Worm (Caenorhabditis elegans): ENCODE results near the gene Y59A8B.25.
A peak's percentile ranks its signal among the peaks of the same experiment; 100 is the strongest.
"Not testable (repeated sequence)": the region's sequence is repeated elsewhere in the genome, so short reads cannot be mapped to it uniquely, and the experiment has no call there.

Gene Y59A8B.25

ce11 chrV:18055297-18056019 lies at the start of gene Y59A8B.25, which contains the start of gene ebp-3:
Gene Y59A8B.25, minus strand, starts transcription at chrV:18055397.
Gene ebp-3, plus strand, starts transcription at chrV:18055969.
- not testable (repeated sequence) for TF ChIP-seq ces-1 (GFP tag; optimal IDR thresholded peaks at IDR 0.05); cnd-1 (tag; optimal IDR thresholded peaks at IDR 0.05); ceh-43 (GFP tag; optimal IDR thresholded peaks at IDR 0.05)

ce11 chrV:18098387-18098786 lies 43.2 kb upstream of the Y59A8B.25 start, which contains the start of gene par-4:
Gene par-4, plus strand, starts transcription at chrV:18098687.
- TF ChIP-seq drap-1 (GFP tag; optimal IDR thresholded peaks at IDR 0.05) (no peak), ztf-11 (tag; optimal IDR thresholded peaks at IDR 0.05) (no peak), nhr-237 (tag; optimal IDR thresholded peaks at IDR 0.05) (no peak), nhr-28 (tag; optimal IDR thresholded peaks at IDR 0.05) (no peak), sem-2 (GFP tag; optimal IDR thresholded peaks at IDR 0.05) (no peak), nhr-12 (tag; optimal IDR thresholded peaks at IDR 0.05) (no peak), sptf-1 (tag; optimal IDR thresholded peaks at IDR 0.05) (no peak), ham-2 (GFP tag; optimal IDR thresholded peaks at IDR 0.05) (no peak), unc-62 (GFP tag; optimal IDR thresholded peaks at IDR 0.05) (no peak), pha-4 (tag; optimal IDR thresholded peaks at IDR 0.05) (no peak), mls-2 (tag; optimal IDR thresholded peaks at IDR 0.05) (no peak), tbx-8 (GFP tag; optimal IDR thresholded peaks at IDR 0.05) (no peak), unc-39 (tag; optimal IDR thresholded peaks at IDR 0.05) (no peak), mab-5 (tag; optimal IDR thresholded peaks at IDR 0.05) (no peak)

- TF ChIP-seq zip-8 (tag; optimal IDR thresholded peaks at IDR 0.05) (peak; percentile 96), lsy-2 (tag; optimal IDR thresholded peaks at IDR 0.05) (no peak)
Observed at ce11 chrV:18093941-18094340, 38.7 kb upstream of the Y59A8B.25 start.

ce11 chrV:18091216-18091615 lies 36.0 kb upstream of the Y59A8B.25 start:
- TF ChIP-seq zip-8 (tag; optimal IDR thresholded peaks at IDR 0.05), result peak; percentile 61
- no peak for TF ChIP-seq lin-13 (tag; optimal IDR thresholded peaks at IDR 0.05)
- TF ChIP-seq hlh-1 (tag; optimal IDR thresholded peaks at IDR 0.05), result no peak

ce11 chrV:18086783-18087182 lies 31.6 kb upstream of the Y59A8B.25 start, which contains the start of gene slr-2:
Gene slr-2, plus strand, starts transcription at chrV:18087123.
- TF ChIP-seq ztf-11 (tag; optimal IDR thresholded peaks at IDR 0.05), result no peak
- TF ChIP-seq lsy-2 (tag; optimal IDR thresholded peaks at IDR 0.05), result peak; percentile 36
- TF ChIP-seq nhr-2 (tag; optimal IDR thresholded peaks at IDR 0.05), result peak; percentile 18
- peak; percentile 23 for TF ChIP-seq lin-13 (tag; optimal IDR thresholded peaks at IDR 0.05)
- peak; percentile 5 for TF ChIP-seq hlh-1 (tag; optimal IDR thresholded peaks at IDR 0.05)
- TF ChIP-seq mep-1 (tag; optimal IDR thresholded peaks at IDR 0.05), result peak; percentile 19
- no peak for TF ChIP-seq nhr-12 (tag; optimal IDR thresholded peaks at IDR 0.05)
- peak; percentile 25 for TF ChIP-seq nhr-237 (tag; optimal IDR thresholded peaks at IDR 0.05)

- TF ChIP-seq tbx-8 (GFP tag; optimal IDR thresholded peaks at IDR 0.05) (no peak), lin-13 (tag; optimal IDR thresholded peaks at IDR 0.05) (peak; percentile 16)
Observed at ce11 chrV:18086174-18086661, 31.0 kb upstream of the Y59A8B.25 start, which contains the start of gene Y59A8B.12. Gene Y59A8B.12, minus strand, starts transcription at chrV:18086224.

- no peak for TF ChIP-seq nhr-76 (tag; optimal IDR thresholded peaks at IDR 0.05)
- TF ChIP-seq tbx-8 (GFP tag; optimal IDR thresholded peaks at IDR 0.05), result no peak
- no peak for TF ChIP-seq sem-2 (GFP tag; optimal IDR thresholded peaks at IDR 0.05)
- TF ChIP-seq ceh-83 (GFP tag; optimal IDR thresholded peaks at IDR 0.05), result no peak
- no peak for TF ChIP-seq ces-1 (GFP tag; optimal IDR thresholded peaks at IDR 0.05)
- TF ChIP-seq bed-3 (GFP tag; optimal IDR thresholded peaks at IDR 0.05), result no peak
- no peak for TF ChIP-seq lin-13 (tag; optimal IDR thresholded peaks at IDR 0.05)
- no peak for TF ChIP-seq ztf-11 (tag; optimal IDR thresholded peaks at IDR 0.05)
- no peak for TF ChIP-seq mls-2 (tag; optimal IDR thresholded peaks at IDR 0.05)
- TF ChIP-seq lsy-2 (tag; optimal IDR thresholded peaks at IDR 0.05), result no peak
- no peak for TF ChIP-seq lin-32 (GFP tag; optimal IDR thresholded peaks at IDR 0.05)
- TF ChIP-seq nhr-28 (tag; optimal IDR thresholded peaks at IDR 0.05), result no peak
Observed at ce11 chrV:18085150-18085833, 30.1 kb upstream of the Y59A8B.25 start, which contains the start of gene fbxa-106. Gene fbxa-106, minus strand, starts transcription at chrV:18085200.

All from whole organism, mixed stage, embryonic.